Worm (Caenorhabditis elegans): ENCODE data around the gene Y26G10.4.

Gene Y26G10.4

DNA sequence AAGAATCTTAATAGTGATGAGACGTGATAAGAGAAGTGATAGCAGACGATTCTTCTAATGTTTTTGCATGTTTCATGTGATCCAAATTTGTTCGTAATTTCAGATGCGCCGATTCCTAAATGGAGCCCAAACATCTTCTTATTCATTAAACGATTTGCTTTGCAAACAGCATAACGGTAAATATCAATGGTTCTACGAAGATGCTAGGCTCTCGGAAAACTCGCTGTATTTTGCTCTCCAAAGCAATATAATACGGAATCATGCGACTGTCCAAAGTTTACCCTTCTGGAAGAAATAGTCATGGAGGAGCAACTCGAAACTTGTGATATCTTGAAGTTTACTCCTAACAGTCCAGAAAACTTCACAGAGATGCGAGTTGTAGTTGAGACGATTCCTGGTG is 6.8 kb upstream of the Y26G10.4 start, which contains the start of gene W06D12.6:
Gene W06D12.6 (plus strand): TSS at position 301 of the 400 bp plus-strand sequence.
- TF ChIP-seq cnd-1 (tag; optimal IDR thresholded peaks at IDR 0.05) (no peak), unc-39 (tag; optimal IDR thresholded peaks at IDR 0.05) (no peak), mab-5 (tag; optimal IDR thresholded peaks at IDR 0.05) (no peak), ztf-11 (tag; optimal IDR thresholded peaks at IDR 0.05) (no peak), drap-1 (GFP tag; optimal IDR thresholded peaks at IDR 0.05) (no peak), ceh-43 (GFP tag; optimal IDR thresholded peaks at IDR 0.05) (no peak), pha-4 (tag; optimal IDR thresholded peaks at IDR 0.05) (no peak), nhr-76 (tag; optimal IDR thresholded peaks at IDR 0.05) (no peak), hlh-1 (tag; optimal IDR thresholded peaks at IDR 0.05) (no peak), unc-62 (GFP tag; optimal IDR thresholded peaks at IDR 0.05) (no peak), ceh-39 (tag; optimal IDR thresholded peaks at IDR 0.05) (no peak)

DNA sequence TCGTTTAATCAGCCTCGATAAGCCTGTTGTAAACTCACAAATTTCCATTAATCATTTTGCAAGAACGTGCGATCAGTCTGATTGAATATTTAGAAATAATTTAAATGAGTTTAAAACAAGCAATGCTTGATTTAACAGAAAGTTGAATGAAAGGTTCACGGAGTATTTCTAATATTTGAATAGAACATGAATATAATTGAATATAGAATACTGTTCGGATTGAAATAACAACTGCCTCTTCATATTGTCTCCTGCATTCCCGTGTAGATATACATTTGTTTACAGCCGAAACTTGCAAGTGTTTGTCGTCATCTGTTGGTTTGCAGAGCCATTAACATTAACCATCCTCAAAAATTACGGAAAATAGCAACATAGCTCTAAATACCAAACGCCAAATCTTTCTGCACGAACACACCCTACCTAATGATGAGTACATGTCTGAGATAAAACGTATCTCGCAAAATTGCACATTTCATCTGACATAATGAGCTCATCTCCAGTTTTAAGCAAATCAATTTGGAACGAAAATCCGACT is 1.8 kb upstream of the Y26G10.4 start, which contains the start of the genes Y26G10.5 and srh-32:
Gene Y26G10.5 (minus strand): TSS at position 101 of the 535 bp plus-strand sequence.
Gene srh-32 (plus strand): TSS at position 485 of the 535 bp plus-strand sequence.
- TF ChIP-seq lsy-2 (tag; optimal IDR thresholded peaks at IDR 0.05) (no peak), drap-1 (GFP tag; optimal IDR thresholded peaks at IDR 0.05) (no peak), elt-3 (tag; optimal IDR thresholded peaks at IDR 0.05) (no peak), unc-62 (GFP tag; optimal IDR thresholded peaks at IDR 0.05) (no peak), nhr-237 (tag; optimal IDR thresholded peaks at IDR 0.05) (no peak), hlh-1 (tag; optimal IDR thresholded peaks at IDR 0.05) (no peak), bed-3 (GFP tag; optimal IDR thresholded peaks at IDR 0.05) (no peak), nhr-76 (tag; optimal IDR thresholded peaks at IDR 0.05) (no peak), sptf-1 (tag; optimal IDR thresholded peaks at IDR 0.05) (no peak), lin-32 (GFP tag; optimal IDR thresholded peaks at IDR 0.05) (no peak), sem-2 (GFP tag; optimal IDR thresholded peaks at IDR 0.05) (no peak), cnd-1 (tag; optimal IDR thresholded peaks at IDR 0.05) (no peak), tbx-8 (GFP tag; optimal IDR thresholded peaks at IDR 0.05) (no peak), lin-13 (tag; optimal IDR thresholded peaks at IDR 0.05) (no peak), flh-1 (GFP tag; optimal IDR thresholded peaks at IDR 0.05) (no peak), nhr-2 (tag; optimal IDR thresholded peaks at IDR 0.05) (no peak), mab-5 (tag; optimal IDR thresholded peaks at IDR 0.05) (no peak), snpc-4 (tag; optimal IDR thresholded peaks at IDR 0.05) (no peak), ces-1 (GFP tag; optimal IDR thresholded peaks at IDR 0.05) (no peak)

DNA sequence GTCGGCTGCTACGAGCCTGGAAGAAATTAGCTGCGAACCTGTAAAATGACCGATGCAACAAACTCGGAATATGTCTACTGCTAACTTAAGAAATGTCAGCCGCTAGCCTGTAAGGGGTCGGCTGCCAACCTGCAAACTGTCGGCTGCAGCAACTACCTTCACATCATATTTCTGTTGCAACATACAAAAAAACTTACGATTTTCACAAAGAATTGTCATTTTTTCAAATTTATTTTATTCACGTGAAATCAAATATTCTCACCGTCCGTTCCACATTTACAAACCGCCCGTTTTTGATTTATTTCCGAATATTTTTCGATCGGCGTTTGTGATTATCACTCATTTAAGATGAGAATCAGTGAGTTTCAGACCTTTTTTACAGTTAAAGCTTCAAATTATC is 662 bp upstream of the Y26G10.4 start, which contains the start of gene Y26G10.6:
Gene Y26G10.6 (plus strand): TSS at position 301 of the 400 bp plus-strand sequence.
- TF ChIP-seq unc-39 (tag; optimal IDR thresholded peaks at IDR 0.05) (no peak), ceh-83 (GFP tag; optimal IDR thresholded peaks at IDR 0.05) (no peak), lin-13 (tag; optimal IDR thresholded peaks at IDR 0.05) (no peak), tbx-8 (GFP tag; optimal IDR thresholded peaks at IDR 0.05) (no peak)

DNA sequence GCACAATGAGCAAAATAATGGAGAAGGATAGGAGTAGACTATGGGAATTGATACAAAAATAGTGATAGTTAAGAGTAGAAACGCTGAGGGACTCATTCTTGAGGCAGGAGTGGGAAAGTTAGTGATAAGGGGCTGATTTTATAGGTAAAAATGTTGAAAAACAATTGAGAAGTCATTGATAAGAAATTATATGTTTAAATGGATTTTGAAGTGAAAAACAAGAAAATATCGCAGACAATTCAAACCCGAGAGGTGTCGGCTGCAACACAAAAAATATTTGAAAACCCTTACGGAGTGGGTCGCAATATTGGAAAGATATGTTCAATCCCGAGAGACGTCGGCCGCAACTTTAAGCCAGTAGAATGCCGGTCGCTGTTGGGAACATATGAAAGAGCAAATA is 2.2 kb downstream of the Y26G10.4 start, which contains the start of gene spp-29:
Gene spp-29 (minus strand): TSS at position 101 of the 400 bp plus-strand sequence.
- no peak for TF ChIP-seq nhr-28 (tag; optimal IDR thresholded peaks at IDR 0.05)
- no peak for TF ChIP-seq cnd-1 (tag; optimal IDR thresholded peaks at IDR 0.05)
- no peak for TF ChIP-seq sptf-1 (tag; optimal IDR thresholded peaks at IDR 0.05)
- TF ChIP-seq nhr-76 (tag; optimal IDR thresholded peaks at IDR 0.05) = no peak
- TF ChIP-seq drap-1 (GFP tag; optimal IDR thresholded peaks at IDR 0.05) = no peak
- TF ChIP-seq ham-2 (GFP tag; optimal IDR thresholded peaks at IDR 0.05) = no peak
- TF ChIP-seq snpc-4 (tag; optimal IDR thresholded peaks at IDR 0.05) = no peak
- TF ChIP-seq nhr-12 (tag; optimal IDR thresholded peaks at IDR 0.05) = no peak
- no peak for TF ChIP-seq ztf-11 (tag; optimal IDR thresholded peaks at IDR 0.05)
- TF ChIP-seq ces-1 (GFP tag; optimal IDR thresholded peaks at IDR 0.05) = no peak
- no peak for TF ChIP-seq lin-32 (GFP tag; optimal IDR thresholded peaks at IDR 0.05)
- TF ChIP-seq unc-39 (tag; optimal IDR thresholded peaks at IDR 0.05) = no peak
- no peak for TF ChIP-seq nhr-237 (tag; optimal IDR thresholded peaks at IDR 0.05)
- no peak for TF ChIP-seq elt-3 (tag; optimal IDR thresholded peaks at IDR 0.05)

DNA sequence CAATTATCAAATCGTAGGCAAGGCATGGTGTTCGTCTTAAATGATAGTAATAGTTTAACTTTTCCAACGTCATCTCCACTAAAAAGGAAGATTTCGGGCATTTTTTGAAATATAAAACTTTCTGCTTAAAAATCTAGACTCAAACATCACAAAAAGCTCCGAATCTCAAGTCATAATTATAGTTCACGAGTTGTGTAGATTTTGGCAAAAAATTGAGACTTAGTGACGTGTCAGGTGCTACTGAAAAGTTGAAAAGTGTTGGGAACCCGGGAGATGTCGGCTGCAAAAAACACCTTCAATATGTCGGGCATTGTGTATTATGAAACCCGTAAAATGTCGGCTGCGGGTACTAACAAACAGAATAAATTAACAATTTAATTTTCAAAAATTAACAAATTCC is 3.2 kb downstream of the Y26G10.4 start, which contains the start of gene Y26G10.1:
Gene Y26G10.1 (minus strand): TSS at position 101 of the 400 bp plus-strand sequence.
- no peak for TF ChIP-seq snpc-4 (tag; optimal IDR thresholded peaks at IDR 0.05)
- no peak for TF ChIP-seq tbx-8 (GFP tag; optimal IDR thresholded peaks at IDR 0.05)
- no peak for TF ChIP-seq unc-62 (GFP tag; optimal IDR thresholded peaks at IDR 0.05)
- TF ChIP-seq drap-1 (GFP tag; optimal IDR thresholded peaks at IDR 0.05) = no peak
- TF ChIP-seq elt-3 (tag; optimal IDR thresholded peaks at IDR 0.05) = no peak
- TF ChIP-seq ceh-43 (GFP tag; optimal IDR thresholded peaks at IDR 0.05) = no peak
- TF ChIP-seq cnd-1 (tag; optimal IDR thresholded peaks at IDR 0.05) = no peak
- TF ChIP-seq lsy-2 (tag; optimal IDR thresholded peaks at IDR 0.05) = no peak
- TF ChIP-seq nhr-2 (tag; optimal IDR thresholded peaks at IDR 0.05) = no peak
- TF ChIP-seq lin-32 (GFP tag; optimal IDR thresholded peaks at IDR 0.05) = no peak
- TF ChIP-seq ztf-11 (tag; optimal IDR thresholded peaks at IDR 0.05) = no peak
- TF ChIP-seq ceh-39 (tag; optimal IDR thresholded peaks at IDR 0.05) = no peak

Measured in whole organism, mixed stage, embryonic.